Worm (Caenorhabditis elegans) whole organism, L3 larva: Measurements from ENCODE around the gene ZK666.2.

Experiments used
- aly-2 ChIP-seq: fragments of 150-350 bp; optimal IDR thresholded peaks from 2 replicates; lab custom pipeline; 2014; ENCODE audit warnings: missing biosample characterization, missing genetic modification characterization
- elt-1 ChIP-seq: fragments of 150-350 bp; optimal IDR thresholded peaks from 2 replicates; lab custom pipeline; 2014; ENCODE audit warnings: missing biosample characterization, missing genetic modification characterization

- TF ChIP-seq aly-2 (tag; lab: Kevin White, UChicago), result no peak
- TF ChIP-seq elt-1 (tag; lab: Kevin White, UChicago), result no peak
Measured at ce11 chrII:10481824-10482556, 10.3 kb upstream of the ZK666.2 start, which contains the start of the genes clec-60 and ZK666.11.
